Fruit fly (Drosophila melanogaster) S2 (cell line): Measurements from ENCODE around the gene GluRIIA.

Experiments used
- CG8478 ChIP-seq: fragments of >200 bp; optimal IDR thresholded peaks from 2 replicates; lab custom pipeline; 2018
- CTCF ChIP-seq, 2 experiments: fragments of >200 bp; optimal IDR thresholded peaks; 2 replicates each; lab custom pipeline; 2018

DNA sequence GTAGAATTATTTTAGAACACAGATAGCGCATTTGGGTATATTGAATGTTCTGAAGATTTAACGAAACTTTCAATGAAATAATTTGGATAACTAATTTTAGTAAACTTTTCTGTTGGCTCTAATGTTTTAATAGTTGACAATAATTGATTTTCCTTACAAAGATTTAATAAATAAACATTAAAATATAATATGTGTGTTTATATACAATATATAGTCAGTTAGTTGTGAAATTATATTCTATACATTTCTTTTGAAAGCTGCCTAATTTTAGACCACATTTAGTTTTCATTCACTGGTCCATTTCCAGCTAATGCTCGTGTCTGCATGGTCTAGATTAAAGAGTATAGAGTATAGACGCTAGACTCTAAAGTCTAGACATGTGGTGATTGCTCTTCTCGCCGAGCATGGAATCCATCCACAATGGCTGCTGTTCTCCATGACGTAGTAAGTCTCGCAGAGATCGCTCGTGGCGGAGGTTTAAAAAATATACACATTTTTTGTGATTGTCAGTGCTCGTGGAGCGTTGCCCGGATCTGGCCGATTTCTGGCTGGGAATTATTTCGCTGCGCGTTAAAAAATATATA, 4.0 kb downstream of the GluRIIA start, which contains the start of gene GluRIIB:
- no peak for TF ChIP-seq CG8478 (lab: Kevin White, UChicago)
- TF ChIP-seq CTCF (optimal IDR thresholded peaks at IDR 0.05; lab: Kevin White, UChicago) = no peak
